Fruit fly (Drosophila melanogaster) whole organism: ENCODE results near the gene CG34296.

Experiments used
- Dll ChIP-seq: fragments of >200 bp; optimal IDR thresholded peaks from 2 replicates; lab custom pipeline; 2017
- psq ChIP-seq: fragments of >200 bp; optimal IDR thresholded peaks from 2 replicates; lab custom pipeline; 2017
- usp ChIP-seq: fragments of >200 bp; optimal IDR thresholded peaks from 2 replicates; lab custom pipeline; 2017; ENCODE audit warnings: missing biosample characterization, missing genetic modification characterization, mixed read lengths

- TF ChIP-seq usp (GFP tag; lab: Kevin White, UChicago) (no peak), Dll (lab: Kevin White, UChicago) (no peak), psq (lab: Kevin White, UChicago) (no peak)
These were observed 3.4 kb downstream of the CG34296 start, which contains the start of gene Kul for dm6 chr3R:29725577-29726240.
